Worm (Caenorhabditis elegans): ENCODE results near the gene nep-25.

The nep-25 gene

DNA sequence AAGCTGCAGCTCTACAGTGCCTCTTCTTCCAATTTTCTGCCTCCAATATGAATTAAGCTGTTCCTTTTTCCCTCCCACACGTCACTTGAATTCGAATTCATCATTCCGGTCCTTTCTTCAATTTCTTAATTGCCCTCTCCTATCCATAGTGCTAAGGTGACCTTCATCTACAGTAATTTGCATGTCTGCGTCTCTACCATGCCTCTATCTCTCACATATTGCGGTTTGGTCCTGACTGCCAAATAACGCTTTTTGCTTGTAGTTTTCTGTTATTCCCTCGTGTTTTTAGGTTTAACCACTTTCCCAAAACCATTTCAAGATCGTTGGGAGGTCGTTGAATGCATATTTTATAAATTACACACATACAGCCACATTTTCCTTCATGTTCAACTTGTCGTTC is 38.6 kb downstream of the nep-25 start:
- TF ChIP-seq lsy-2 (tag; optimal IDR thresholded peaks at IDR 0.05) (peak in 1 of 2 experiments; percentile 10), crh-2 (tag; optimal IDR thresholded peaks at IDR 0.05) (no peak), nhr-77 (tag; optimal IDR thresholded peaks at IDR 0.05) (no peak), nhr-10 (tag; optimal IDR thresholded peaks at IDR 0.05) (no peak), nhr-25 (tag; optimal IDR thresholded peaks at IDR 0.05) (peak; percentile 72), C34F6.9 (tag; optimal IDR thresholded peaks at IDR 0.05) (peak; percentile 22), fos-1 (tag; optimal IDR thresholded peaks at IDR 0.05) (no peak), lin-39 (tag; optimal IDR thresholded peaks at IDR 0.05) (no peak), ceh-16 (tag; optimal IDR thresholded peaks at IDR 0.05) (peak; percentile 3)

DNA sequence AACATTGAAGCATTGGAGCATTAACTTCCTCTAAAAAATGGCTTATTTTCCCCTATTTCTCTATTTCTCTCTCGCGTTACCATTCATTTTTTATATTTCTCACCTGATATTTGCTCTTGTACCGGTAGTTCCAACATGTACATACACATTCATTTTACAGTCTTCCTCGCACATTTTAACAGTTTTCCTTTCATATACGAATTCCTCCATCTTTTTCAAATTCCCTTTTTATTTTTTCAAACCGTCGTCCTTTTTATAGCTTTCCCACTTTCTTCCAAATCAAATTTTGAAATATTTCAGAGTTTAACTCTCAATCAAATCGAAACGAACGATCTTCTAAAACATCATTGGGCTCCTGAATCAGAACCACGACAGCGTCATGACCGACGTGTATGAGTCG is 42.2 kb downstream of the nep-25 start, which contains the start of gene rfip-1:
TSS of gene rfip-1 (plus strand) at position 301 of the 400 bp plus-strand sequence.
- no peak for TF ChIP-seq nhr-23 (tag; optimal IDR thresholded peaks at IDR 0.05)
- TF ChIP-seq unc-55 (GFP tag; optimal IDR thresholded peaks at IDR 0.05), result no peak
- TF ChIP-seq skn-1 (tag; optimal IDR thresholded peaks at IDR 0.05), result no peak
- no peak for TF ChIP-seq ztf-1 (GFP tag; conservative IDR thresholded peaks at IDR 0.05)

DNA sequence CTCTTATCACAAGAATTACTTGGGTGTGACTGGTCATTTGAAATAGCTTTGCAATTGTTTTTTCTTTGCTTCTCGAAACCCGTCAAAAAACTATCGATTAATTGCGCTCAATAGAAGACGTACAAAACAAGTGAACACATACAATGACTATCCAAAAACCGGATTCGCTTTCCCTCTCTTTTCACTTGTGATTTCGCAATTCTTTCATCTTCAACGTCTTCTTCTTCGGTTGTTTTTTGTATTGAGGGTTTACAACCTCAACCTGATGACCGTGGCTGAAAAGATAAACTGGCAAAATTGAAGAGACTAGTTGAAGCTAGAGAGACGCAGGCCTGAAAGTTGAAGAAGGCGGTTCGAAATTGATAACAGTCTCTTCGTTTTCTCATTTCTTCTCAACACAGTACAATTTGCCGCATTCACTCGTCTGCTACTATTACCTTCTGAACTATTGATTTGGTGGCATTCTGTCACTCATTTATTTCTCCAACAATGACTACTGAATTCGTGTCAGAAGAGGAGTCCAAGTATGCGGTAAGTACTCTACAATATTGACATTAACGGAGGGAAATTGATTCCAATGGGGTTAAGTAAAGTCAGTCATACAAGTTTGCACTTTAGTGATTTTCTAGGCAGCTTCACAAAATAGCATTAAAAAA is 44.1 kb downstream of the nep-25 start:
- no peak for TF ChIP-seq elt-1 (tag; optimal IDR thresholded peaks at IDR 0.05)
- TF ChIP-seq sma-3 (GFP tag; optimal IDR thresholded peaks at IDR 0.05), result peak; percentile 18
- TF ChIP-seq sma-9 (GFP tag; optimal IDR thresholded peaks at IDR 0.05), result no peak
- TF ChIP-seq sma-9 (tag; optimal IDR thresholded peaks at IDR 0.05), result no peak
- TF ChIP-seq mab-5 (tag; optimal IDR thresholded peaks at IDR 0.05), result no peak
- peak; percentile 52 for TF ChIP-seq nhr-21 (tag; optimal IDR thresholded peaks at IDR 0.05)
- no peak for TF ChIP-seq mdl-1 (tag; optimal IDR thresholded peaks at IDR 0.05)
- peak; percentile 31 for TF ChIP-seq nhr-129 (tag; optimal IDR thresholded peaks at IDR 0.05)
- TF ChIP-seq blmp-1 (tag; optimal IDR thresholded peaks at IDR 0.05; ENCODE audit: insufficient read depth), result peak; percentile 94
- no peak for TF ChIP-seq nhr-237 (tag; optimal IDR thresholded peaks at IDR 0.05)
- TF ChIP-seq crh-2 (tag; optimal IDR thresholded peaks at IDR 0.05), result peak; percentile 55
- TF ChIP-seq unc-55 (GFP tag; optimal IDR thresholded peaks at IDR 0.05), result no peak
- peak; percentile 40 for TF ChIP-seq fos-1 (tag; optimal IDR thresholded peaks at IDR 0.05)
- peak; percentile 9 for TF ChIP-seq C34F6.9 (tag; optimal IDR thresholded peaks at IDR 0.05)
- TF ChIP-seq Y55F3AM.14 (GFP tag; optimal IDR thresholded peaks at IDR 0.05), result no peak
- TF ChIP-seq ztf-1 (GFP tag; conservative IDR thresholded peaks at IDR 0.05), result no peak
- TF ChIP-seq ZK546.5 (tag; optimal IDR thresholded peaks at IDR 0.05), result no peak
- TF ChIP-seq nhr-25 (tag; optimal IDR thresholded peaks at IDR 0.05), result peak; percentile 91
- peak; percentile 27 for TF ChIP-seq nhr-6 (tag; optimal IDR thresholded peaks at IDR 0.05)
- peak; percentile 2 for TF ChIP-seq ztf-4 (tag; optimal IDR thresholded peaks at IDR 0.05)
- TF ChIP-seq nhr-11 (tag; optimal IDR thresholded peaks at IDR 0.05), result no peak
- no peak for TF ChIP-seq ceh-16 (tag; optimal IDR thresholded peaks at IDR 0.05)
- no peak for TF ChIP-seq R02D3.7 (tag; optimal IDR thresholded peaks at IDR 0.05)
- peak in 1 of 2 experiments; percentile 27 for TF ChIP-seq lsy-2 (tag; optimal IDR thresholded peaks at IDR 0.05)
- peak; percentile 18 for TF ChIP-seq F13H6.1 (tag; optimal IDR thresholded peaks at IDR 0.05)

DNA sequence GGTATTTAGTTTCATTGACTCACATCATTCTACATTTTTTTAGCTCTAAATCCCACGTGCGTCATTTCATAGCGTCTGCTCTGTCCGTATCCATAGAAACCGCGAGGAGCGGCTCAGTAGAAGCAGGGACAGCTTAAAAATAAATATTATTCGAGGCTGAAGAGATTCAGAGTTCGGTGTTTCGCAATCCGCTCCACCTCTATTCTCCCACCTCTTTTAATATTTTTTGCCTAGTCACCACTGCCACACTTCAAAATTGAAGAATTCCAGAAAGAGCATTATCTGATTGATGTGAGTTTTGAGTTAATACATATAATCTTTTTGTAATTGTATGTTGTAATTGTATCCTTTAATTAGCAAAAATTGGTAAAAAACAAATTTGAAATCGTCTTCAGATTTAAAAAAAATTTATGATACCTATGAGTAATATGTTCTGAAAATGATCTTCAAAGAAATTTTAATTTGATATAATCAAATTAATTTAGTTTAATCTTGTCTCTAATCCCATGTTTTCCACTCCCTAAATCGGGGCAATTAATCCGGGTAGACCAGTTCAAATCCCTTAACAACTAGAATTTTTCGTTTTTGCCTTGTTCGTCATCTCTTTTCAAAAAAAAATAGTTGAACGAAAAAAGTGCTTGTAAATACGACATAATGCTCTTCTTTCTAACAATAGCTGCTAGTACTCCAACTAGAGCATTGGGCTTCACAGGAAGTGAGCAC is 47.5 kb downstream of the nep-25 start:
- TF ChIP-seq nhr-77 (tag; optimal IDR thresholded peaks at IDR 0.05) (no peak), nhr-25 (tag; optimal IDR thresholded peaks at IDR 0.05) (peak; percentile 15), lsy-2 (tag; optimal IDR thresholded peaks at IDR 0.05) (no peak)

DNA sequence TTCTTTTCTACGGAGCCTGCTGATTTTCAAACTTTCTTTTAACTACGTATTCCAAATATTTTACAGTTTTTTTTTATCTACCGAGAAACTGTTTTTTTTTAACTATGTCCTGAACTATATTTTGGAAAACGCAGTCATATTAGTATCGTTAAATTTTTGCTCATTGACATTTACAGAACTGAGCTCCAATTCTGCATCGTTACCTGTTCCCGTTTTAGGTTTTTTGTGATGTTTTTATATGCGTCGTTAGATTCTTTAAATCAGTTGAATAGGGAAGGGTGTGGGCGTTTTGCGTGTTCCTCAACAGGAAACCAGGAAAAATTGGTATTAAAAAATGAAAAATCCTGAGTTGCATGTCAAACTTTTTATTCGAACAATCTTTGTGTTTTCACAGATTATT is 50.8 kb downstream of the nep-25 start:
- TF ChIP-seq F13H6.1 (tag; optimal IDR thresholded peaks at IDR 0.05), result no peak
- no peak for TF ChIP-seq snpc-4 (tag; optimal IDR thresholded peaks at IDR 0.05)
- TF ChIP-seq C34F6.9 (tag; optimal IDR thresholded peaks at IDR 0.05), result no peak
- no peak for TF ChIP-seq alr-1 (tag; optimal IDR thresholded peaks at IDR 0.05)
- TF ChIP-seq elt-1 (tag; optimal IDR thresholded peaks at IDR 0.05), result no peak
- TF ChIP-seq elt-3 (tag; optimal IDR thresholded peaks at IDR 0.05), result no peak
- no peak for TF ChIP-seq nhr-129 (tag; optimal IDR thresholded peaks at IDR 0.05)
- no peak for TF ChIP-seq lin-11 (tag; optimal IDR thresholded peaks at IDR 0.05)
- TF ChIP-seq gmeb-1 (tag; optimal IDR thresholded peaks at IDR 0.05), result no peak
- no peak for TF ChIP-seq nhr-12 (tag; optimal IDR thresholded peaks at IDR 0.05)
- TF ChIP-seq mdl-1 (tag; optimal IDR thresholded peaks at IDR 0.05), result no peak
- no peak for TF ChIP-seq dmd-4 (tag; optimal IDR thresholded peaks at IDR 0.05)

All from whole organism, L2 larva.